Fruit fly (Drosophila melanogaster): ENCODE results near the gene CG11779.

CG11779 gene

DNA sequence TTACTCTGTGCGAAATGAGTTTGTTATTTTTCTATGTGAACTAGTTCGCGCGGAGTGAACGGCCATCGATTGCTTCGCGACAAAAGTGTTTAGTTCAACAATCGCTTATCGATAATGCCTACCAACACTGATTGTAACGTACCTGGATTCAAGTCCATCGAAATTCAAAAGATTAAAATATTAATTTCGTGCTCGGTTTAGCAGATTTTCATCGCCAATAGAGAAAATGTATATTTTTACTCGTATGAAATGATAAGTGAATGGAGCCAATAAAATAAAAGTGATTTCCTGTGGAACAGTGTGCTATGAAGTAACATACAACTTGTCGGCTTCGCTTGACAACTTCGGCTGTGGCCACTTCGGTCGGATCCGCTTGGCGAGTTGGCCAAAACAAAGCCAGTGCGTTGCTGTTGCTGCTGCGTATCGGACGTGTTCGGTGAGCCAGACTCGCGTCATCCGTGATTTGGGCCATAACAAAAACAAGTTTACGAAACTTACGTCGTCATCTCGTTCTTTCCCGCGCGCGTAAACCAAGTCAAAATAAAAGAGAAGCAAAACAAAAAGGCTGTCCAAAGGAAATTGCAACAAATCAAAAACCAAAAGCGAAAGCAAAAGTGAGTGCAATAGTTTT, 20.7 kb upstream of the CG11779 start, which contains the start of the genes CG5555 and myd (continued):
- no peak for TF ChIP-seq nerfin-1 (tag; optimal IDR thresholded peaks at IDR 0.05)
- peak; percentile 77 for TF ChIP-seq Bgb (GFP tag; IDR thresholded peaks at IDR 0.05; ENCODE audit: partially characterized antibody)
- TF ChIP-seq kay (GFP tag; optimal IDR thresholded peaks at IDR 0.05) = no peak
- TF ChIP-seq CG7963 (GFP tag; IDR thresholded peaks at IDR 0.05; ENCODE audit: partially characterized antibody) = peak; percentile 75
- TF ChIP-seq CG12744 (GFP tag; optimal IDR thresholded peaks at IDR 0.05) = peak; percentile 40
- no peak for TF ChIP-seq TFAM (GFP tag; optimal IDR thresholded peaks at IDR 0.05)
- TF ChIP-seq CG13424 (tag; optimal IDR thresholded peaks at IDR 0.05) = peak; percentile 34
- no peak for TF ChIP-seq crol (GFP tag; IDR thresholded peaks at IDR 0.05)
- TF ChIP-seq CG8765 (GFP tag; IDR thresholded peaks at IDR 0.05) = no peak
- TF ChIP-seq CG2116 (GFP tag; optimal IDR thresholded peaks at IDR 0.05) = peak; percentile 91
- peak; percentile 33; the same call in 1 of the 3 replicates for TF ChIP-seq CG7357 (GFP tag; IDR thresholded peaks at IDR 0.05)
- no peak for TF ChIP-seq ash1 (GFP tag; optimal IDR thresholded peaks at IDR 0.05)
- peak; percentile 86 for TF ChIP-seq CG6791 (GFP tag; IDR thresholded peaks at IDR 0.05; ENCODE audit: partially characterized antibody)
- no peak for TF ChIP-seq zf30C (GFP tag; optimal IDR thresholded peaks at IDR 0.05)
- peak; percentile 69; the same call in 1 of the 2 replicates for TF ChIP-seq amos (GFP tag; IDR thresholded peaks at IDR 0.05; ENCODE audit: partially characterized antibody)
- no peak for TF ChIP-seq jing (GFP tag; optimal IDR thresholded peaks at IDR 0.05)
- TF ChIP-seq CG34422 (GFP tag; IDR thresholded peaks at IDR 0.05) = peak; percentile 39; the same call in 1 of the 3 replicates
- no peak for TF ChIP-seq aop (GFP tag; IDR thresholded peaks at IDR 0.05)
- TF ChIP-seq Hr3 (GFP tag; optimal IDR thresholded peaks at IDR 0.05) = peak; percentile 26
- TF ChIP-seq CG4282 (GFP tag; optimal IDR thresholded peaks at IDR 0.05) = no peak
- peak; percentile 67 for TF ChIP-seq CG13624 (GFP tag; optimal IDR thresholded peaks at IDR 0.05)
- TF ChIP-seq ken (GFP tag; IDR thresholded peaks at IDR 0.05) = peak; percentile 50; the same call in 1 of the 3 replicates
- no peak for TF ChIP-seq CG8944 (GFP tag; optimal IDR thresholded peaks at IDR 0.05)
- TF ChIP-seq Max (GFP tag; optimal IDR thresholded peaks at IDR 0.05) = no peak
- peak; percentile 57 for TF ChIP-seq disco-r (GFP tag; optimal IDR thresholded peaks at IDR 0.05)
- no peak for TF ChIP-seq nau (GFP tag; optimal IDR thresholded peaks at IDR 0.05)
- no peak for TF ChIP-seq CG12942 (GFP tag; optimal IDR thresholded peaks at IDR 0.05)
- TF ChIP-seq vnd (GFP tag; IDR thresholded peaks at IDR 0.05; ENCODE audit: partially characterized antibody) = peak; percentile 78
- TF ChIP-seq CG17568 (GFP tag; optimal IDR thresholded peaks at IDR 0.05) = no peak
- TF ChIP-seq CG4820 (GFP tag; optimal IDR thresholded peaks at IDR 0.05) = no peak
- TF ChIP-seq tio (GFP tag; optimal IDR thresholded peaks at IDR 0.05) = no peak
- no peak for TF ChIP-seq Elba2 (GFP tag; optimal IDR thresholded peaks at IDR 0.05)
- no peak for TF ChIP-seq esg (GFP tag; conservative IDR thresholded peaks at IDR 0.05)
- no peak for TF ChIP-seq CG15696 (tag; optimal IDR thresholded peaks at IDR 0.05)
- no peak for TF ChIP-seq Ada2b (GFP tag; IDR thresholded peaks at IDR 0.05)
- TF ChIP-seq CG6813 (GFP tag; optimal IDR thresholded peaks at IDR 0.05) = no peak
- peak; percentile 53 for TF ChIP-seq CG18599 (GFP tag; optimal IDR thresholded peaks at IDR 0.05)
- no peak for TF ChIP-seq H15 (GFP tag; IDR thresholded peaks at IDR 0.05)
- no peak for TF ChIP-seq ftz-f1 (GFP tag; optimal IDR thresholded peaks at IDR 0.05)
- peak; percentile 77 for TF ChIP-seq hb (GFP tag; IDR thresholded peaks at IDR 0.05; ENCODE audit: partially characterized antibody)
- peak; percentile 42; the same call in 1 of the 2 replicates for TF ChIP-seq CG31224 (GFP tag; IDR thresholded peaks at IDR 0.05)
- no peak for TF ChIP-seq CG16779 (GFP tag; IDR thresholded peaks at IDR 0.05)
- peak; percentile 11 to 66 for TF ChIP-seq Pdp1 (GFP tag; optimal IDR thresholded peaks at IDR 0.05)
- TF ChIP-seq CG10321 (GFP tag; IDR thresholded peaks at IDR 0.05) = no peak
- TF ChIP-seq zen2 (GFP tag; IDR thresholded peaks at IDR 0.05; ENCODE audit: partially characterized antibody) = peak; percentile 36; the same call in 2 of the 3 replicates
- TF ChIP-seq CG2120 (GFP tag; optimal IDR thresholded peaks at IDR 0.05) = peak; percentile 76
- peak; percentile 30 for TF ChIP-seq CG17359 (tag; optimal IDR thresholded peaks at IDR 0.05)
- TF ChIP-seq her (GFP tag; optimal IDR thresholded peaks at IDR 0.05) = peak; percentile 25
- TF ChIP-seq CG11723 (GFP tag; optimal IDR thresholded peaks at IDR 0.05) = peak; percentile 15

All from whole organism, embryonic.